Fruit fly (Drosophila melanogaster) whole organism, embryonic: ENCODE results near the gene alphaTub84B.

ENCODE experiments used
- CG3065 ChIP-seq: fragments of 200-800 bp; sonication (Bioruptor generic); optimal IDR thresholded peaks from 2 replicates; lab custom pipeline; 2016; ENCODE audit warnings: missing biosample characterization, missing genetic modification characterization
- CG3281 ChIP-seq: fragments of 200-800 bp; sonication (Bioruptor generic); optimal IDR thresholded peaks from 3 replicates; lab custom pipeline; 2017; ENCODE audit warnings: missing biosample characterization, mild to moderate bottlenecking, missing genetic modification characterization

DNA sequence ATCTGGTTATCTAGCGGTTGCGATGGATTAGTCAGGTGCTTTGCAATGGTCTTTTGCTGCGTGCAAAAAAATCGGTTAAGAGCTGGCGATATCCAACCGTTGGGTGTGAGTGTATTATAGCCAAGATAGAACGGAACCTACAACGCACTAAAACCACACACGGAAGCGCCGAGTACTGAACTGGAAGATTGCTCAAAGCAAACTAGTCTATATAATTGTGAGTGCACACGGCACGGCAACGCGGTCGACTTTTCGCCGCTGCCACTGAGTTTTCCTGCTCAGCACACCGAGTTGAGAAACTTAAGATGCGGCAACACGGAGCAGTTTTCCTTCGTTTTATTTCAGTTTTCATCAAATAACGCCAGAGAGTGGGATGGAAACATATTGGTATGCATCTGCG lies 30.1 kb downstream of the alphaTub84B start:
- TF ChIP-seq CG3065 = no peak
- TF ChIP-seq CG3281 = no peak
